Worm (Caenorhabditis elegans): ENCODE results near the gene hum-4.

The hum-4 gene

DNA sequence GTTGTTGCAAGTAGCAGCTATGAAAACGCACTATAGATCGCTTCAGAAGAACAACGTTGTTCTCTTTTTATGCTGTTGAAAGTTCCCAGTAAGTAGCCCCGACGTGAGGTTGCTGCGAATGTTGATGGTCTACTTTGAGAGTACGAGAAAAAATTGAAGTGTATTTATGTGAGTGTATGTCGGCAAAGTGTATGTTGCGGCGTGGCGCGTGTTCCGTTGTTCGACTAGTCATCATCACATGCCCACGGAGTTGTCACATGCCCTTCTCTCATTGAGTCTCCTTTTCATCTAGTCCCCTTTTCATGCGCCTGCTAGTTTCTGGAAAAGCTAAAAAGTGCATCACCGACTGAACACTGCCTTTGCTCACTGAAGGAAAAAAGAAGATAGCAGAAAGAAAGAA is 38.5 kb upstream of the hum-4 start:
- no peak for TF ChIP-seq ceh-9 (tag; optimal IDR thresholded peaks at IDR 0.05)
- no peak for TF ChIP-seq elt-4 (tag; optimal IDR thresholded peaks at IDR 0.05)
- peak; percentile 64 for TF ChIP-seq hlh-30 (tag; optimal IDR thresholded peaks at IDR 0.05; ENCODE audit: insufficient read depth)
- TF ChIP-seq ahr-1 (tag; optimal IDR thresholded peaks at IDR 0.05): no peak
- TF ChIP-seq ets-4 (tag; optimal IDR thresholded peaks at IDR 0.05): no peak
- no peak for TF ChIP-seq unc-55 (GFP tag; optimal IDR thresholded peaks at IDR 0.05)

- no peak for TF ChIP-seq fax-1 (tag; optimal IDR thresholded peaks at IDR 0.05)
- no peak for TF ChIP-seq che-1 (tag; optimal IDR thresholded peaks at IDR 0.05)
- no peak for TF ChIP-seq ceh-48 (tag; optimal IDR thresholded peaks at IDR 0.05)
- TF ChIP-seq elt-2 (tag; optimal IDR thresholded peaks at IDR 0.05): no peak
- no peak for TF ChIP-seq hlh-30 (tag; optimal IDR thresholded peaks at IDR 0.05; ENCODE audit: insufficient read depth)
- no peak for TF ChIP-seq pha-2 (tag; optimal IDR thresholded peaks at IDR 0.05)
- TF ChIP-seq C08G9.2 (tag; optimal IDR thresholded peaks at IDR 0.05): no peak
- no peak for TF ChIP-seq unc-42 (tag; optimal IDR thresholded peaks at IDR 0.05)
- no peak for TF ChIP-seq F13H6.1 (tag; optimal IDR thresholded peaks at IDR 0.05)
- TF ChIP-seq npax-4 (tag; optimal IDR thresholded peaks at IDR 0.05): no peak
- no peak for TF ChIP-seq nfya-1 (tag; optimal IDR thresholded peaks at IDR 0.05)
- no peak for TF ChIP-seq gmeb-2 (tag; optimal IDR thresholded peaks at IDR 0.05)
- TF ChIP-seq pat-9 (tag; optimal IDR thresholded peaks at IDR 0.05): no peak
Observed at ce11 chrX:11471409-11471808, 38.0 kb upstream of the hum-4 start.

DNA sequence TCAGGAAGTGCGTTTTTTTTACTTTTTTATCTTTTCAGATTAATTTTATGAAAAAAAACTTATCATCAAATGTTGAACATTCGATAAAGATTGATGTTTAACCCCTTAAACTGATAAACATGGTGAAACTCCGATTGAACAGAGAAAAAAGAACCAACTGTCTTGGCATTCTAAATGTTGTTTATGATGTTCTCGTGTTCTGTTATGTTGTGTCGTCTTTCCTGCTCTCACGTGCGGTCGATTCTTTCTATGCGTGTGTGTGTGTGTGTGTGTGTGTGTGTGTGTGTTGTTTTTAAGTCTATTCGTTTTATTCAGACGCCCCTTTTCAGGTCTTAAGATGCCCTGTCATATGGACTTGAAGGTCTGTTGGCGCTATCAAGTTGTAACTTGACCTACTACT is 36.2 kb upstream of the hum-4 start:
- TF ChIP-seq ceh-19 (GFP tag; optimal IDR thresholded peaks at IDR 0.05) (no peak), hlh-15 (tag; optimal IDR thresholded peaks at IDR 0.05) (no peak), pat-9 (tag; optimal IDR thresholded peaks at IDR 0.05) (no peak)

ce11 chrX:11468814-11469213 is 35.4 kb upstream of the hum-4 start:
- TF ChIP-seq ceh-22 (tag; optimal IDR thresholded peaks at IDR 0.05) (no peak), unc-42 (tag; optimal IDR thresholded peaks at IDR 0.05) (no peak), nhr-11 (tag; optimal IDR thresholded peaks at IDR 0.05) (no peak), pqm-1 (tag; optimal IDR thresholded peaks at IDR 0.05) (no peak), gmeb-2 (tag; optimal IDR thresholded peaks at IDR 0.05) (no peak), pat-9 (tag; optimal IDR thresholded peaks at IDR 0.05) (no peak), hlh-30 (tag; optimal IDR thresholded peaks at IDR 0.05; ENCODE audit: insufficient read depth) (no peak), dve-1 (tag; optimal IDR thresholded peaks at IDR 0.05) (no peak), lin-11 (tag; optimal IDR thresholded peaks at IDR 0.05) (no peak), nhr-232 (tag; optimal IDR thresholded peaks at IDR 0.05) (no peak), Y22D7AL.16 (tag; optimal IDR thresholded peaks at IDR 0.05) (no peak), ceh-31 (tag; optimal IDR thresholded peaks at IDR 0.05) (no peak), pag-3 (tag; optimal IDR thresholded peaks at IDR 0.05; ENCODE audit: borderline replicate concordance) (no peak), pax-1 (tag; optimal IDR thresholded peaks at IDR 0.05) (no peak)

DNA sequence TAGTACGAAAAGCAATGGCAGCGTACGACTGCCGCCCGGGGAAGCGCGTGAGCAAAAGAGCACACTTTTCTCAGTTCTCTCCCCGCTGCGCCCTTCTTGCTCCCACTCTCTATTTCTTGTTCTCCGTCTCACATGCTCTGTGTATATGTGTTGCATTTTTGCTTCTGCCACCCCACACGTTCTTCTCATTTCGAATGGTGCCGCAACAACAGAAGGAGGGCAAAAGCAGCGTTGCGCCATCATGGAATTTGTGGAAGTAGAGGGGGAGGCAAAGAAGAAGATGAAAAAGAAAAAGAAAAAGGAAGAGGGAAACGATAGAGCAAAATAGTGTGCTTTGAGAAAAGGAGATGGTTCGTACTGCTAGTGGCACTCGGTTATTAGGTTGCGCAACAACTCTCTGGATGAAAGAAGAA is 33.9 kb upstream of the hum-4 start:
- TF ChIP-seq rnt-1 (tag; optimal IDR thresholded peaks at IDR 0.05) (peak; percentile 11), tbx-7 (tag; optimal IDR thresholded peaks at IDR 0.05) (no peak), dmd-4 (tag; optimal IDR thresholded peaks at IDR 0.05; ENCODE audit: borderline replicate concordance) (peak; percentile 75), fkh-6 (tag; optimal IDR thresholded peaks at IDR 0.05) (no peak), ceh-18 (tag; optimal IDR thresholded peaks at IDR 0.05) (peak; percentile 93), dve-1 (tag; optimal IDR thresholded peaks at IDR 0.05) (no peak), fax-1 (tag; optimal IDR thresholded peaks at IDR 0.05) (peak; percentile 24), Y22D7AL.16 (tag; optimal IDR thresholded peaks at IDR 0.05) (no peak), ceh-19 (GFP tag; optimal IDR thresholded peaks at IDR 0.05) (peak; percentile 58), syd-9 (tag; optimal IDR thresholded peaks at IDR 0.05) (peak; percentile 43), ref-2 (tag; optimal IDR thresholded peaks at IDR 0.05) (peak; percentile 47), hlh-8 (tag; optimal IDR thresholded peaks at IDR 0.05) (peak; percentile 41), che-1 (tag; optimal IDR thresholded peaks at IDR 0.05) (no peak), pros-1 (tag; optimal IDR thresholded peaks at IDR 0.05) (peak; percentile 79), ceh-14 (tag; optimal IDR thresholded peaks at IDR 0.05) (peak; percentile 85), unc-42 (tag; optimal IDR thresholded peaks at IDR 0.05) (peak; percentile 85), sox-4 (tag; optimal IDR thresholded peaks at IDR 0.05) (peak; percentile 24), mec-3 (tag; optimal IDR thresholded peaks at IDR 0.05; ENCODE audit: borderline replicate concordance) (peak; percentile 29), tbx-2 (tag; optimal IDR thresholded peaks at IDR 0.05) (peak; percentile 61), unc-55 (GFP tag; optimal IDR thresholded peaks at IDR 0.05) (peak; percentile 31), nfya-1 (tag; optimal IDR thresholded peaks at IDR 0.05) (peak; percentile 69), pat-9 (tag; optimal IDR thresholded peaks at IDR 0.05) (peak; percentile 2), pax-1 (tag; optimal IDR thresholded peaks at IDR 0.05) (no peak), hlh-13 (GFP tag; optimal IDR thresholded peaks at IDR 0.05) (peak; percentile 14), pag-3 (tag; optimal IDR thresholded peaks at IDR 0.05; ENCODE audit: borderline replicate concordance) (no peak), unc-86 (tag; optimal IDR thresholded peaks at IDR 0.05) (no peak)

Data from whole organism, late embryonic.